Worm (Caenorhabditis elegans) whole organism, early embryonic: ENCODE data around the gene dhs-17.

Experiments
- B0310.2 ChIP-seq: sonication (generic microtip); optimal IDR thresholded peaks from 2 replicates; lab custom pipeline; 2016; ENCODE audit warnings: mild to moderate bottlenecking, missing genetic modification characterization, missing compliant biosample characterization
- F13C5.2 ChIP-seq: sonication (generic microtip); optimal IDR thresholded peaks from 2 replicates; lab custom pipeline; 2017; ENCODE audit warnings: mild to moderate bottlenecking, missing genetic modification characterization, inconsistent platforms, missing compliant biosample characterization
- aly-1 ChIP-seq: sonication (generic microtip); optimal IDR thresholded peaks from 2 replicates; lab custom pipeline; 2016; ENCODE audit warnings: missing genetic modification characterization, missing compliant biosample characterization
- ama-1 ChIP-seq: fragments of 150-350 bp; optimal IDR thresholded peaks from 2 replicates; lab custom pipeline; 2014
- ceh-13 ChIP-seq: fragments of 200-800 bp; sonication (Bioruptor generic); optimal IDR thresholded peaks from 2 replicates; lab custom pipeline; 2018; ENCODE audit warnings: mild to moderate bottlenecking, missing genetic modification characterization, missing compliant biosample characterization
- ceh-36 ChIP-seq: sonication (generic microtip); optimal IDR thresholded peaks from 2 replicates; lab custom pipeline; 2016; ENCODE audit warnings: missing genetic modification characterization, inconsistent platforms, missing compliant biosample characterization
- ets-7 ChIP-seq: sonication (generic microtip); optimal IDR thresholded peaks from 2 replicates; lab custom pipeline; 2016; ENCODE audit warnings: missing genotype, missing genetic modification characterization, missing compliant biosample characterization
- flt-1 ChIP-seq: fragments of 200-800 bp; sonication (Bioruptor generic); IDR thresholded peaks from 2 replicates; pipeline ENCODE4 v1.3.6; 2022; ENCODE audit warnings: missing genetic modification characterization, missing compliant biosample characterization
- hmbx-1 ChIP-seq: sonication (generic microtip); optimal IDR thresholded peaks from 2 replicates; lab custom pipeline; 2016; ENCODE audit warnings: mild to moderate bottlenecking, missing genetic modification characterization, missing compliant biosample characterization
- hmg-4 ChIP-seq: fragments of 200-800 bp; sonication (Bioruptor generic); optimal IDR thresholded peaks from 2 replicates; lab custom pipeline; 2018; ENCODE audit warnings: mild to moderate bottlenecking, missing genetic modification characterization, missing compliant biosample characterization
- hnd-1 ChIP-seq: sonication (generic microtip); optimal IDR thresholded peaks from 2 replicates; lab custom pipeline; 2016; ENCODE audit warnings: missing genetic modification characterization, missing compliant biosample characterization
- pes-1 ChIP-seq: fragments of 200-800 bp; sonication (Bioruptor generic); IDR thresholded peaks from 2 replicates; pipeline ENCODE4 v1.3.6; 2022; ENCODE audit warnings: missing genetic modification reagents, missing genetic modification characterization, missing compliant biosample characterization
- scrt-1 ChIP-seq: fragments of 200-800 bp; sonication (Bioruptor generic); IDR thresholded peaks from 2 replicates; pipeline ENCODE4 v1.3.6; 2022; ENCODE audit warnings: missing genetic modification characterization, missing compliant biosample characterization
- sea-1 ChIP-seq: fragments of 200-800 bp; sonication (Bioruptor generic); conservative IDR thresholded peaks from 2 replicates; pipeline ENCODE4 v1.3.6; 2022; ENCODE audit warnings: missing genetic modification characterization, missing compliant biosample characterization
- tbx-11 ChIP-seq: fragments of 200-800 bp; sonication (Bioruptor generic); IDR thresholded peaks from 2 replicates; pipeline ENCODE4 v1.3.6; 2022; ENCODE audit warnings: missing genetic modification characterization, missing compliant biosample characterization
- tbx-37 ChIP-seq: fragments of 200-800 bp; sonication (Bioruptor generic); conservative IDR thresholded peaks from 2 replicates; pipeline ENCODE4 v1.3.6; 2022; ENCODE audit warnings: missing genetic modification reagents, missing genetic modification characterization, missing compliant biosample characterization
- tra-4 ChIP-seq: sonication (generic microtip); optimal IDR thresholded peaks from 2 replicates; lab custom pipeline; 2017; ENCODE audit warnings: missing genetic modification characterization, missing compliant biosample characterization

dhs-17 gene

DNA sequence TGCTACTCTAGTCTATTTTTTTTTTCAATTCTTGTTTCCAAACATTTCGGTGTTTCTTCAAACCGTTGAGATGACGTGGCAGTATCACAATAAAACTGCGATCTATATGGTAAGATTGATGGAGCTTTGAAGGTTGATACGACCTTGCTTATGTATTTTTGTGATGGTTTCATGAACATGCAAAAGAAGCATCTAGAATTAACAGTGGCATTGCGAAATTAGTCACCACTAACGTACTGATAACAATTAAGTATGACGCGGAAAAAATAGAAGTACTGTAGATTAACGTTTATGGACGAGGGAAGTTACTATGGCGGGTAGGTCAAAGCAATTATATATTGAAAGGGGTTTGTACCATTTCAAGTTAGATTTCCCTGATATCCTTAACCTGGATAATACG is 22.2 kb downstream of the dhs-17 start:
- TF ChIP-seq F13C5.2 (tag; lab: Kevin White, UChicago) (no peak), scrt-1 (GFP tag; lab: Robert Waterston, UW) (no peak), hnd-1 (tag; lab: Kevin White, UChicago) (no peak), aly-1 (tag; lab: Kevin White, UChicago) (no peak), hmg-4 (GFP tag; lab: Kevin White, UChicago) (no peak), pes-1 (no peak), sea-1 (no peak), flt-1 (GFP tag; lab: Robert Waterston, UW) (no peak), tbx-11 (no peak), tbx-37 (GFP tag; lab: Robert Waterston, UW) (no peak), tra-4 (no peak), B0310.2 (tag; lab: Kevin White, UChicago) (no peak)

- no peak for TF ChIP-seq B0310.2 (tag; lab: Kevin White, UChicago)
- TF ChIP-seq ceh-36, result no peak
- TF ChIP-seq scrt-1 (GFP tag; lab: Robert Waterston, UW), result no peak
- TF ChIP-seq hmg-4 (GFP tag; lab: Kevin White, UChicago), result no peak
- no peak for TF ChIP-seq tbx-37 (GFP tag; lab: Robert Waterston, UW)
- TF ChIP-seq sea-1, result no peak
- no peak for TF ChIP-seq ceh-13 (GFP tag; lab: Kevin White, UChicago)
- no peak for TF ChIP-seq hnd-1 (tag; lab: Kevin White, UChicago)
- TF ChIP-seq hmbx-1 (tag; lab: Kevin White, UChicago), result no peak
- TF ChIP-seq F13C5.2 (tag; lab: Kevin White, UChicago), result no peak
- TF ChIP-seq tbx-11, result no peak
- no peak for TF ChIP-seq ets-7
These were observed 24.0 kb downstream of the dhs-17 start for ce11 chrV:6010642-6011041.

- TF ChIP-seq pes-1, result no peak
- no peak for TF ChIP-seq tbx-11
- no peak for TF ChIP-seq B0310.2 (tag; lab: Kevin White, UChicago)
- TF ChIP-seq F13C5.2 (tag; lab: Kevin White, UChicago), result no peak
- no peak for TF ChIP-seq flt-1 (GFP tag; lab: Robert Waterston, UW)
- no peak for TF ChIP-seq ceh-36
These were observed 26.7 kb downstream of the dhs-17 start for ce11 chrV:6007927-6008326.

DNA sequence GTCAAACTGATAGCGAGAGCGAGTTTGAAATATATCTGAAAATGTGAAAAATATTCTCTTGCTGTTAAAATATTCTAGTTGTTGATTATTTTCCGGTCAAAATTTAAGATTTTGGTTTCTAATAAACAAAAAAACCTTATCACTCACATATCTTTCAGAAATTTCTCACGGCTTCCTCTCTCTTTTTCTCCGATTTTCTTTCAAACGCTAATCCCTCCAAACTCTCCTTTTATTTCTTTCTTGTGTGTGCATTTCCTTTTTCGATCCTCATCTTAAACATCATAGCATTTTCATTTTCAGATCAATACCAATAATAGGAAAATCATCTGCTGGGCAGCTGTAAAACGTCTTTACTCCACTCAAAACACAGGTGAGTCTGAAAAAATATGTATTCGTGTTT is 31.3 kb downstream of the dhs-17 start, which contains the start of gene fos-1:
fos-1 (plus strand) TSS at position 301 of the 400 bp plus-strand sequence.
- no peak for TF ChIP-seq hnd-1 (tag; lab: Kevin White, UChicago)
- TF ChIP-seq aly-1 (tag; lab: Kevin White, UChicago), result no peak
- TF ChIP-seq scrt-1 (GFP tag; lab: Robert Waterston, UW), result no peak
- TF ChIP-seq flt-1 (GFP tag; lab: Robert Waterston, UW), result no peak
- no peak for TF ChIP-seq B0310.2 (tag; lab: Kevin White, UChicago)
- TF ChIP-seq pes-1, result no peak
- TF ChIP-seq ceh-13 (GFP tag; lab: Kevin White, UChicago), result no peak
- TF ChIP-seq ets-7, result no peak
- TF ChIP-seq tbx-11, result no peak
- no peak for TF ChIP-seq sea-1
- TF ChIP-seq tbx-37 (GFP tag; lab: Robert Waterston, UW), result no peak
- no peak for TF ChIP-seq ceh-36
- no peak for TF ChIP-seq tra-4
- TF ChIP-seq ama-1, result no peak
- TF ChIP-seq hmg-4 (GFP tag; lab: Kevin White, UChicago), result no peak

DNA sequence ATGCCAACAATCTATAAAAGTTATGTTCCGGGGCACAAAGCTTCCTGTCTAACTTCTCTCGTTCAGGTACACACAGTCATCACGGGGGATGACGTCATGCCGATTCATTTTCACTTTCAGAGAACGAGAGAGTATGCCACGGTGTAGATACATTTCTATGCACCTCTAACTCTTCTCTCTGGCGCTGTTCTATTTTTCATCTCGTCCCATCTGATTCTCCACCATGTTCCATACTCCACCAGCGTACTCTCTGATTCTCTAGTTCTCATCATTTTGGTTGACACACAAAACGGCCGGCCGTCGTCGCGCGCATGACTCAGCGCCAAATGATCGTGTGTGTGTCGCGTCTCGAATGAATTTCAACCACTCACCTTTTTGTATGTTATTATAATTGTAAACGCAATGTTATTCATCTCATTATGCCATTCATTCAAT is 34.2 kb downstream of the dhs-17 start:
- TF ChIP-seq hmbx-1 (tag; lab: Kevin White, UChicago) (no peak), F13C5.2 (tag; lab: Kevin White, UChicago) (peak; percentile 24), hmg-4 (GFP tag; lab: Kevin White, UChicago) (peak; percentile 13)

ce11 chrV:5996114-5996513 is 38.5 kb downstream of the dhs-17 start, which contains the start of gene cpg-4:
Gene cpg-4 (plus strand): TSS chrV:5996416.
- TF ChIP-seq hnd-1 (tag; lab: Kevin White, UChicago) (no peak), ets-7 (no peak), aly-1 (tag; lab: Kevin White, UChicago) (no peak), ama-1 (no peak), scrt-1 (GFP tag; lab: Robert Waterston, UW) (no peak), ceh-13 (GFP tag; lab: Kevin White, UChicago) (no peak), tbx-37 (GFP tag; lab: Robert Waterston, UW) (no peak), sea-1 (no peak), tbx-11 (no peak)

- TF ChIP-seq F13C5.2 (tag; lab: Kevin White, UChicago), result no peak
- TF ChIP-seq ceh-13 (GFP tag; lab: Kevin White, UChicago), result no peak
- no peak for TF ChIP-seq scrt-1 (GFP tag; lab: Robert Waterston, UW)
- TF ChIP-seq aly-1 (tag; lab: Kevin White, UChicago), result no peak
These were observed 39.0 kb downstream of the dhs-17 start for ce11 chrV:5995598-5995997.

DNA sequence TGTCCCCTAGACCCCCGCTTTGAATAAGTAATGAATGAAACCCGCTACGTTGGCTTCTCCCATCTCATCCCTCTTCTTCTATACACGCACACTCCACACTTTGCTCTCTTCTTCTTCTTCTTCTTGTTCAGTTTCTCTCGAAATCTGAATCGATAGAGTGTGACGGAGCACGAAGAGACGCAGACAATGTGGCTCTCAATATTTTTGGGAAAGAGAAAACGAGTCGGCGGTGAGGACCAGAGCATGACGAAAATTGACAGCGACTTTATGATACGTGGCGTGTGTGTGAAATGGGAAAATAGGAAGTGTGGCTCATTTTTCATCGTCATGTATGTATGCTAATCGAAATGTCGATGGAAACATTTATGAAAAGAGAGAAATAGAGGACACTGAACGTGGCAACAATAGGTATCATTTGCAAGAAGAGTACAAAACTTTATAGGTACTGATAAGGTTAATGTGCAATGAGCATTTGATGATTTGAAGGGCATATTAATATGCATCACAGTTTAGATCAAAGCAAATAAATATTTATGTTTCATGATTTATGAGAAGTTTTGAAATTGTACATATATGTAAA is 43.0 kb downstream of the dhs-17 start:
- TF ChIP-seq tra-4 (no peak), ama-1 (no peak), hnd-1 (tag; lab: Kevin White, UChicago) (no peak), scrt-1 (GFP tag; lab: Robert Waterston, UW) (no peak), tbx-37 (GFP tag; lab: Robert Waterston, UW) (no peak)

- TF ChIP-seq hnd-1 (tag; lab: Kevin White, UChicago), result no peak
- no peak for TF ChIP-seq B0310.2 (tag; lab: Kevin White, UChicago)
- TF ChIP-seq ets-7, result no peak
- TF ChIP-seq ceh-36, result no peak
- TF ChIP-seq F13C5.2 (tag; lab: Kevin White, UChicago), result no peak
- no peak for TF ChIP-seq tra-4
These were observed 44.2 kb downstream of the dhs-17 start, which contains the start of gene fut-8 for ce11 chrV:5990383-5990782. Gene fut-8 (minus strand): TSS chrV:5990483.
